Fruit fly (Drosophila melanogaster): ENCODE results near the gene CG31769.

CG31769 gene

DNA sequence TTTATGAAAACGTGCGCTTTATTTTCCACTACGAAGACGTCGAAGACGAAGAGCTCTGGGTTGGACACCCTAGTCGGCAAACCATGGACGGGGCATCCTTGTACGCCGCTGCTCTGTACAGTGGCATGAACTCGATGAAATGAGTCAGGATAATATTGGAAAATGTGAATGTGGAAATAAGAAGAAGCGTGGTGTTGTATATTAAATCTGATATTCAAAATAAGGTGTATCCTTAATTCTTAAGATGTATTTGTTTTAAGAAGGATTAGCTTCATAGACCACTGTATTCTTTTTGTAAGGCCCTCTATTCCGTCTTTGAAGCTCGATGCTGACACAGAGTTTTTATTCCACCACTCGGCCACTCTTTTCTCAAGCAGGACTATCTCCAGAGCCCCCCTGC is 30.7 kb upstream of the CG31769 start (continued):
- TF ChIP-seq bcd (GFP tag; optimal IDR thresholded peaks at IDR 0.05) (peak; percentile 11), Bgb (GFP tag; IDR thresholded peaks at IDR 0.05; ENCODE audit: partially characterized antibody) (no peak), CG12236 (GFP tag; optimal IDR thresholded peaks at IDR 0.05) (no peak), Hey (tag; optimal IDR thresholded peaks at IDR 0.05) (no peak), CG13775 (GFP tag; optimal IDR thresholded peaks at IDR 0.05) (no peak), CG32772 (GFP tag; IDR thresholded peaks at IDR 0.05) (0 out of 2 replicates have a peak, but pooled peaks have one; percentile 15), dati (GFP tag; IDR thresholded peaks at IDR 0.05) (no peak), mirr (GFP tag; optimal IDR thresholded peaks at IDR 0.05) (no peak), CG10321 (GFP tag; IDR thresholded peaks at IDR 0.05) (no peak), CG3281 (GFP tag; optimal IDR thresholded peaks at IDR 0.05) (peak; percentile 62), Dip3 (GFP tag; optimal IDR thresholded peaks at IDR 0.05) (no peak), chinmo (GFP tag; IDR thresholded peaks at IDR 0.05; ENCODE audit: partially characterized antibody) (no peak), sisA (GFP tag; IDR thresholded peaks at IDR 0.05) (peak; percentile 22; the same call in 1 of the 2 replicates), CG30403 (GFP tag; optimal IDR thresholded peaks at IDR 0.05) (peak; percentile 39), bsh (GFP tag; optimal IDR thresholded peaks at IDR 0.05) (peak in 1 of 2 experiments; percentile 15), CG10366 (GFP tag; IDR thresholded peaks at IDR 0.05) (peak; percentile 30; the same call in 1 of the 2 replicates), Ets97D (GFP tag; optimal IDR thresholded peaks at IDR 0.05) (no peak), sim (GFP tag; IDR thresholded peaks at IDR 0.05) (no peak), CG6765 (GFP tag; optimal IDR thresholded peaks at IDR 0.05) (no peak), Hr39 (optimal IDR thresholded peaks at IDR 0.05) (no peak), Myb (GFP tag; optimal IDR thresholded peaks at IDR 0.05) (peak; percentile 28), MESR4 (GFP tag; optimal IDR thresholded peaks at IDR 0.05) (no peak), CG31224 (GFP tag; IDR thresholded peaks at IDR 0.05) (no peak), btn (GFP tag; optimal IDR thresholded peaks at IDR 0.05) (no peak), CG16863 (GFP tag; optimal IDR thresholded peaks at IDR 0.05) (no peak), CG7987 (GFP tag; optimal IDR thresholded peaks at IDR 0.05) (no peak), CG7271 (tag; optimal IDR thresholded peaks at IDR 0.05) (no peak), yki (optimal IDR thresholded peaks at IDR 0.05) (no peak), ranshi (GFP tag; IDR thresholded peaks at IDR 0.05) (peak; percentile 54; the same call in 1 of the 2 replicates), knrl (GFP tag; IDR thresholded peaks at IDR 0.05; ENCODE audit: partially characterized antibody) (no peak), Gug (GFP tag; IDR thresholded peaks at IDR 0.05) (0 out of 4 replicates have a peak, but pooled peaks have one; percentile 21), Chrac-16 (GFP tag; optimal IDR thresholded peaks at IDR 0.05) (no peak), CG8359 (GFP tag; optimal IDR thresholded peaks at IDR 0.05; ENCODE audit: borderline replicate concordance) (no peak), Ptx1 (GFP tag; IDR thresholded peaks at IDR 0.05) (peak; percentile 51), CG13624 (GFP tag; optimal IDR thresholded peaks at IDR 0.05) (no peak), Gsc (GFP tag; IDR thresholded peaks at IDR 0.05) (no peak), CG7357 (GFP tag; IDR thresholded peaks at IDR 0.05) (no peak), Xbp1 (GFP tag; optimal IDR thresholded peaks at IDR 0.05) (no peak), CG12744 (GFP tag; optimal IDR thresholded peaks at IDR 0.05) (no peak), Blimp-1 (GFP tag; optimal IDR thresholded peaks at IDR 0.05) (no peak), ara (GFP tag; IDR thresholded peaks at IDR 0.05) (no peak), CG7556 (GFP tag; optimal IDR thresholded peaks at IDR 0.05) (peak; percentile 69), bowl (GFP tag; IDR thresholded peaks at IDR 0.05) (no peak), CG6813 (GFP tag; optimal IDR thresholded peaks at IDR 0.05) (no peak), zfh2 (GFP tag; optimal IDR thresholded peaks at IDR 0.05) (no peak), CG8089 (GFP tag; optimal IDR thresholded peaks at IDR 0.05) (no peak), CG32532 (GFP tag; IDR thresholded peaks at IDR 0.05) (peak; percentile 53; the same call in 1 of the 2 replicates), CG2712 (tag; optimal IDR thresholded peaks at IDR 0.05) (peak; percentile 27), slbo (GFP tag; IDR thresholded peaks at IDR 0.05) (peak; percentile 59; the same call in 1 of the 2 replicates), gcm2 (GFP tag; optimal IDR thresholded peaks at IDR 0.05) (no peak), ttk (GFP tag; IDR thresholded peaks at IDR 0.05) (peak; percentile 57), Poxn (GFP tag; IDR thresholded peaks at IDR 0.05) (no peak), CG31388 (GFP tag; optimal IDR thresholded peaks at IDR 0.05) (no peak)

Data from whole organism, embryonic.